Fruit fly (Drosophila melanogaster) whole organism, prepupa: Measurements from ENCODE around the gene CG33286.

Experiments used
- CG16779 ChIP-seq: fragments of 200-800 bp; sonication (Bioruptor generic); optimal IDR thresholded peaks from 3 replicates; lab custom pipeline; 2017; ENCODE audit warnings: missing biosample characterization, mild to moderate bottlenecking, missing genetic modification characterization
- CG8632 ChIP-seq: fragments of 200-800 bp; sonication (Bioruptor generic); optimal IDR thresholded peaks from 3 replicates; lab custom pipeline; 2016; ENCODE audit warnings: missing biosample characterization, missing genetic modification characterization
- Sox102F ChIP-seq: fragments of 200-800 bp; sonication (Bioruptor generic); optimal IDR thresholded peaks from 2 replicates; lab custom pipeline; 2016; ENCODE audit warnings: missing biosample characterization, mild to moderate bottlenecking, missing genetic modification characterization
- dsx ChIP-seq: fragments of 200-800 bp; optimal IDR thresholded peaks from 3 replicates; lab custom pipeline; 2019; ENCODE audit warnings: missing biosample characterization, mild to moderate bottlenecking, missing genetic modification characterization, moderate library complexity; ENCODE audit not compliant: poor library complexity, severe bottlenecking
- net ChIP-seq: fragments of 200-800 bp; sonication (Bioruptor generic); optimal IDR thresholded peaks from 3 replicates; lab custom pipeline; 2016; ENCODE audit warnings: missing biosample characterization, missing genetic modification characterization
- ss ChIP-seq, 2 experiments: fragments of 200-800 bp; sonication (Bioruptor generic); optimal IDR thresholded peaks; 2 replicates in 1 of 2; 3 replicates in 1 of 2; lab custom pipeline; 2017 to 2018; ENCODE audit warnings: mild to moderate bottlenecking in 2 of 2, missing biosample characterization in 2 of 2, missing genetic modification characterization in 2 of 2, moderate library complexity in 1 of 2

dm6 chr3L:20982544-20982943, 8.0 kb upstream of the CG33286 start:
- TF ChIP-seq ss (GFP tag; optimal IDR thresholded peaks at IDR 0.05; lab: Kevin White, UChicago) (no peak), CG16779 (tag; lab: Kevin White, UChicago) (no peak), Sox102F (no peak), net (GFP tag; lab: Kevin White, UChicago) (no peak), CG8632 (GFP tag; lab: Kevin White, UChicago) (no peak), dsx (GFP tag; lab: Kevin White, UChicago) (no peak)
